Fruit fly (Drosophila melanogaster): ENCODE measurements around the gene Cp36.

DNA sequence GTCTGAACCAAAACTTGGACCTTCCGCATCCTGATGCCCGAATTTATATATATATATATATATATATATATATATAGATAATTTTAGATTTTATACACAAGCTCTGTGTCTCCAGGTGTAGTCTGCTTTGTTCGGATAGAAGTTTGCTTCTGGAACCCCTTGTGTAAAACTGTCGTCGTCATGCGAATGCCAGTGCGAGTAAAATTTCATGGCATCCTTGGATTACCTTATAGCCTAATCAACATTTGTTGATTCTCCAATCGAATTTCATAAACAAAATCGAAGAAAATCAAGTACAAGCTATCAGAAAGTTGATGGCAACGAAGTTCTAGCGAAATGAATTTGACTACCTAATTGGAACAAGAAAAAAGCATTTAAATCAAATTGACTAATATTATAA, 21.6 kb upstream of the Cp36 start, which contains the start of gene CG32713:
- no peak for TF ChIP-seq psq (optimal IDR thresholded peaks at IDR 0.05)
- TF ChIP-seq h (optimal IDR thresholded peaks at IDR 0.05), result no peak

All from Kc167 (cell line).